Fruit fly (Drosophila melanogaster): ENCODE data around the gene ppl.

The ppl gene

DNA sequence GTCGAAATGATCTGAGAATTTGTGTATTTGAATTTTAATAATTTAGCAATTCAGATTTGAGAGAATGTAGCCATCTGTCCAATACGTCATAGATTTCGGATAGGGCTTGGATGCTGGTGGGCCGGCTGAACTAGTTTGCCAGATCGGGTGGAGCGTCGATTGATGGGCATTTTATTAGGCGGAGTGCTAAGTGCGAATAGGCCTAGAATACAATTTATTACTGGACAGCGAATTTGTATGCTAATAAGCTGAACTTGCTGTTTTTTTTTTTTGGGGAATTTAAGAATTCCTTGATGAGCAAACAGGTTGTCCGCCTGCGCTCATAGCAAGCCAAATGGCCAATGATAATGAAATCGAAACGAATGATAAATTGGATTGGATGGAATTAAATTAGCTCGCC is 17.9 kb upstream of the ppl start:
- TF ChIP-seq Pif1B (GFP tag; optimal IDR thresholded peaks at IDR 0.05), result no peak
- TF ChIP-seq CG32121 (GFP tag; IDR thresholded peaks at IDR 0.05), result no peak
- no peak for TF ChIP-seq CG8301 (tag; optimal IDR thresholded peaks at IDR 0.05)
- no peak for TF ChIP-seq CG4496 (GFP tag; IDR thresholded peaks at IDR 0.05)
- no peak for TF ChIP-seq D1 (tag; optimal IDR thresholded peaks at IDR 0.05)
- TF ChIP-seq CG14655 (GFP tag; optimal IDR thresholded peaks at IDR 0.05), result no peak
- TF ChIP-seq CG13204 (GFP tag; optimal IDR thresholded peaks at IDR 0.05), result no peak
- TF ChIP-seq CG9948 (tag; optimal IDR thresholded peaks at IDR 0.05), result no peak

DNA sequence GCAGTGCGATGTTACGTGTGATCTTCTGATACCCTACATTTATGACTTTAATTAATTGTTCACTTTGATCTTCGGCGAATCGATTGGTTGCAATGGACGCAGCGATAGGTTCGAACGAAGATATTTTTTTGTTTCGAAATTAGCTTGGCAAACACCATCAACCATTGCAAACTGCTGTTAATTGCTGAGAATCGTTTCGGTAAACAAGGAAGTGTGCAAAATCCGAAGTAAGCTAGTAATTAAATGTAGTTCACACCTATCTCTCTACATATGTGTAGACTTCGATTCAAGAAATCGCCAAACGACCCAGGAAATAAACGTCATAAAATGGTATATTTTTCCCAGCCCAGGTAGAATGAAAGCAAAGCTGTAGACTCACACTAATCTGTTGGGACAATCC is 17.1 kb upstream of the ppl start, which contains the start of gene CG43702:
Gene CG43702 (plus strand): TSS at position 301 of the 400 bp plus-strand sequence.
- TF ChIP-seq D1 (tag; optimal IDR thresholded peaks at IDR 0.05) (no peak), CG14655 (GFP tag; optimal IDR thresholded peaks at IDR 0.05) (no peak), Ets98B (GFP tag; IDR thresholded peaks at IDR 0.05) (no peak), CG8159 (tag; optimal IDR thresholded peaks at IDR 0.05) (no peak), rn (GFP tag; IDR thresholded peaks at IDR 0.05) (no peak), CG10348 (GFP tag; IDR thresholded peaks at IDR 0.05) (no peak), CG32121 (GFP tag; IDR thresholded peaks at IDR 0.05) (no peak), CG8301 (tag; optimal IDR thresholded peaks at IDR 0.05) (no peak), CG12605 (GFP tag; IDR thresholded peaks at IDR 0.05) (no peak), EcR (GFP tag; optimal IDR thresholded peaks at IDR 0.05) (no peak), CG9948 (tag; optimal IDR thresholded peaks at IDR 0.05) (no peak), Pif1B (GFP tag; optimal IDR thresholded peaks at IDR 0.05) (no peak), Pif1A (GFP tag; optimal IDR thresholded peaks at IDR 0.05) (no peak), gl (tag; optimal IDR thresholded peaks at IDR 0.05) (no peak), CG34367 (tag; optimal IDR thresholded peaks at IDR 0.05) (no peak), Snoo (tag; optimal IDR thresholded peaks at IDR 0.05) (no peak), CG13204 (GFP tag; optimal IDR thresholded peaks at IDR 0.05) (no peak), CG4496 (GFP tag; IDR thresholded peaks at IDR 0.05) (no peak), fd96Ca (GFP tag; IDR thresholded peaks at IDR 0.05) (no peak), CG17806 (tag; optimal IDR thresholded peaks at IDR 0.05) (no peak)

DNA sequence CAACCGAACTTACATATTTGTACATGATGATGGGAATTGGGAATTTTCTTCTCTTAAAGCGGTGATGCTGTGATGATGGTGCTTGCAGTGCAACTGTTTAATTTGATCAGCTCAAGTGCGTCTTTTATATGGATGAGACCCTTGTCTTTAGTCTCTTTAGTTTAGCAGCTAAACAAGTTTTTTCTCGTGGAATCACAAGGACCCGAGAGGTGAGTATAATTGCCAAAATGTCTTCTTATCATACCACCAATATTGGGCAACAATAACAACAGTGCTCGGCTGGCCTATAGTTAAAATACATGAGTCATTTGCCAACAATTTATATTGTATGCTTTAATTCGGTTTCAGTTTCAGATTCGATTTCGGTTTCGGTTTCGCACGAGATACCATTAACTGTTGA is 16.4 kb upstream of the ppl start, which contains the start of gene Edg78E:
Gene Edg78E (minus strand): TSS at position 101 of the 400 bp plus-strand sequence.
- TF ChIP-seq CG4496 (GFP tag; IDR thresholded peaks at IDR 0.05) (no peak), EcR (GFP tag; optimal IDR thresholded peaks at IDR 0.05) (no peak), CG34367 (tag; optimal IDR thresholded peaks at IDR 0.05) (no peak), CG17806 (tag; optimal IDR thresholded peaks at IDR 0.05) (no peak), fd96Ca (GFP tag; IDR thresholded peaks at IDR 0.05) (no peak), Pif1A (GFP tag; optimal IDR thresholded peaks at IDR 0.05) (no peak), CG10348 (GFP tag; IDR thresholded peaks at IDR 0.05) (no peak), Ets98B (GFP tag; IDR thresholded peaks at IDR 0.05) (no peak), CG15710 (tag; optimal IDR thresholded peaks at IDR 0.05) (no peak), gl (tag; optimal IDR thresholded peaks at IDR 0.05) (no peak), CG13204 (GFP tag; optimal IDR thresholded peaks at IDR 0.05) (no peak), D1 (tag; optimal IDR thresholded peaks at IDR 0.05) (no peak), Pif1B (GFP tag; optimal IDR thresholded peaks at IDR 0.05) (no peak), Snoo (tag; optimal IDR thresholded peaks at IDR 0.05) (no peak), rn (GFP tag; IDR thresholded peaks at IDR 0.05) (no peak), CG9948 (tag; optimal IDR thresholded peaks at IDR 0.05) (no peak), CG8159 (tag; optimal IDR thresholded peaks at IDR 0.05) (no peak)

DNA sequence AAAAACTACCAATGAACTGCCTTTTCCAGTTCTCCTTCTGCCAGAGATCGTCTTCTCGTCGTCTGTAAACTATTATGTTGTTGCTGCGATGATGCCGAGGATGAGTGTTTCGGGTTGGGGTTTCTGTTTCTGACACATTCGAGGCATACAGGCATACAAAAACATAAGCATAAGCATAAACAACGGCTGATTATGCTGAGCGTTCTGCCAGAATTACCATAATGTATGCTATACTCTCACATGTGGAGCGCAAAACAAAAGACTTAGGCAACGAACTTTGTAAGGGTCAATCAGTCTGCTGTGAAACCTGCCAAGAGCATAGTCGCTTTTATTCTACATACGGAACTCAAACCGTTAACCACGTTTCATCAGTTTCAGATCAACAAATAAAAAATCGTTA is 12.9 kb upstream of the ppl start, which contains the start of gene Cpr78Cb:
Gene Cpr78Cb (plus strand): TSS at position 291 of the 400 bp plus-strand sequence.
- TF ChIP-seq CG17806 (tag; optimal IDR thresholded peaks at IDR 0.05) (no peak), Pif1B (GFP tag; optimal IDR thresholded peaks at IDR 0.05) (no peak), Ets98B (GFP tag; IDR thresholded peaks at IDR 0.05) (no peak), fd96Ca (GFP tag; IDR thresholded peaks at IDR 0.05) (no peak), CG34367 (tag; optimal IDR thresholded peaks at IDR 0.05) (no peak), gl (tag; optimal IDR thresholded peaks at IDR 0.05) (no peak), rn (GFP tag; IDR thresholded peaks at IDR 0.05) (no peak)

DNA sequence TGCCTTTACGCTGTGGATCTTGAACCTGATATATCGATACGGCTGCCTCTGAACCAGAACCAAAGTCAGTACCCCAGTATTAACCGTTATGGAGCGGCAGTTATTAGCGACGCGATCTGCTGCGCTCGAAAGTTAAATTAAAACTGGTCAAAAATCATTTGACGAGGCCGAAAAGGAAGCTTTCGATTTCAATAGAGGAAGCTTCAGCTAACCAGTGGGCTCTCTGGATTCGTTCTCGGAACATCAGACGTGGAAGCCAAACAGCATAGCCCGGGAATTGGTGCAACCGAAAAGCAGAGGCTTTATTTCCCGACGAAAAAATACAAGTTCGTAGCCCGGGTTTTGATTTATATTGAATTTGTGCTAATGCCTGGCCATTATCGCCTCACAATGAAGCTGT is 11.4 kb upstream of the ppl start, which contains the start of gene Cpr78Ca:
Gene Cpr78Ca (minus strand): TSS at position 101 of the 400 bp plus-strand sequence.
- TF ChIP-seq CG15710 (tag; optimal IDR thresholded peaks at IDR 0.05) (no peak), CG14655 (GFP tag; optimal IDR thresholded peaks at IDR 0.05) (no peak)

DNA sequence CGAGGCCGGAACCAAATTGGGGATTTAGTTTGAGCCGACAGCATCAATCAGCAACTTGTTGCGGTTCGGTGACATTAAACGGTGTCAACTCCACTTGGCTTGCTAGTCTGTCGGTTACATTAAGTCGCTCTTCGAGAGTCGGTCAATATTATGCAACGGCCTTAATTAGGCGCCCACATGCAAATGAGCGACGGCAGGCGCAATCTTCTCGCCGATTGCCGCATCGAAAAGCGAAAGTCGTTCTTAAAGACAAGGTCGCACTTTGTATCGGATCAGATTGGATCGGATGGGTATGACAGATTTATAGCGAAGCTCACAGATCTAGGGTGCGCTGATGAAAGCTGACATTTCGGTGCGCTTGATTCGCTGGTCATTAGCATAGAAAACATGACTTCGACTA is 9.7 kb upstream of the ppl start:
- no peak for TF ChIP-seq CG4496 (GFP tag; IDR thresholded peaks at IDR 0.05)
- TF ChIP-seq CG8301 (tag; optimal IDR thresholded peaks at IDR 0.05), result no peak
- no peak for TF ChIP-seq D1 (tag; optimal IDR thresholded peaks at IDR 0.05)
- no peak for TF ChIP-seq Pif1A (GFP tag; optimal IDR thresholded peaks at IDR 0.05)
- TF ChIP-seq CG10348 (GFP tag; IDR thresholded peaks at IDR 0.05), result no peak
- TF ChIP-seq CG32121 (GFP tag; IDR thresholded peaks at IDR 0.05), result no peak
- TF ChIP-seq gl (tag; optimal IDR thresholded peaks at IDR 0.05), result no peak
- TF ChIP-seq fd96Ca (GFP tag; IDR thresholded peaks at IDR 0.05), result no peak
- TF ChIP-seq CG8159 (tag; optimal IDR thresholded peaks at IDR 0.05), result no peak
- TF ChIP-seq CG34367 (tag; optimal IDR thresholded peaks at IDR 0.05), result no peak
- no peak for TF ChIP-seq CG13204 (GFP tag; optimal IDR thresholded peaks at IDR 0.05)

DNA sequence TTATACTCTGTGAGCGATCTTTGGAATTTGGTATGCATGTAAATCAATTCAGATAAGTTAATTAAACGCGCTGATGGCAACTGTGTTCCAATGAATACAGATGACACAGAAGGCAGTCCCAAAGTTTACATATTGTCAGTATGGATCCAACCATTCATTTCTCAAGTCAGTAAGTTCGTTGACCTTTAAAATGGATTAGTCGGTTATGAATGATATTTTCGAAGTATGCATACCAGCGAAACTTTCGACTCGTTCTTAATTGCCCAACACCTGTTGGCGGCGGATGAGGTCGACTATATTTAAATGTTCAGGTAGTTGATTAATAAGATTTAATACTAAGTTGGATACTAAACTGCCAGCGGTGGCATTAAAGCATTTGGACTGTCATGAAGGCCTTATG is 9.0 kb upstream of the ppl start:
- TF ChIP-seq rn (GFP tag; IDR thresholded peaks at IDR 0.05) (no peak), EcR (GFP tag; optimal IDR thresholded peaks at IDR 0.05) (peak; percentile 77)

Measured in whole organism, pupa.